Worm (Caenorhabditis elegans) whole organism, L3 larva: ENCODE measurements around the gene K08D10.13.
A peak's percentile ranks its signal among the peaks of the same experiment; 100 is the strongest.
"Not testable (repeated sequence)": the region's sequence is repeated elsewhere in the genome, so short reads cannot be mapped to it uniquely, and the experiment has no call there.

Source experiments
- ZK546.5 ChIP-seq: sonication (generic microtip); optimal IDR thresholded peaks from 2 replicates; lab custom pipeline; 2017; ENCODE audit warnings: missing biosample characterization, missing genetic modification characterization
- ama-1 ChIP-seq: fragments of 150-350 bp; optimal IDR thresholded peaks from 2 replicates; lab custom pipeline; 2018
- ceh-28 ChIP-seq: fragments of 150-350 bp; optimal IDR thresholded peaks from 2 replicates; lab custom pipeline; 2014; ENCODE audit warnings: missing biosample characterization, missing genetic modification reagents, missing genetic modification characterization
- egl-5 ChIP-seq: fragments of 150-350 bp; optimal IDR thresholded peaks from 2 replicates; lab custom pipeline; 2017; ENCODE audit warnings: missing biosample characterization, missing genetic modification reagents, missing genetic modification characterization, inconsistent platforms
- elt-1 ChIP-seq: fragments of 150-350 bp; optimal IDR thresholded peaks from 2 replicates; lab custom pipeline; 2014; ENCODE audit warnings: missing biosample characterization, missing genetic modification characterization
- elt-2 ChIP-seq: sonication (generic microtip); optimal IDR thresholded peaks from 2 replicates; lab custom pipeline; 2016; ENCODE audit warnings: missing genetic modification reagents, mild to moderate bottlenecking, missing genetic modification characterization, missing compliant biosample characterization
- elt-3 ChIP-seq, 3 experiments: fragments of 150-350 bp in 1 of 3; sonication (generic microtip) in 2 of 3; optimal IDR thresholded peaks; 2 replicates in 2 of 3; 4 replicates in 1 of 3; lab custom pipeline; 2014 to 2017; ENCODE audit warnings: missing biosample characterization in 3 of 3, missing genetic modification characterization in 3 of 3
- eor-1 ChIP-seq, 2 experiments: fragments of 150-350 bp; optimal IDR thresholded peaks; 2 replicates each; lab custom pipeline; 2014 to 2018; ENCODE audit warnings: missing biosample characterization in 2 of 2, missing genetic modification characterization in 2 of 2
- fkh-2 ChIP-seq: fragments of 150-350 bp; optimal IDR thresholded peaks from 2 replicates; lab custom pipeline; 2014; ENCODE audit warnings: missing biosample characterization, missing genetic modification reagents, missing genetic modification characterization
- fos-1 ChIP-seq: fragments of 150-350 bp; optimal IDR thresholded peaks from 2 replicates; lab custom pipeline; 2014; ENCODE audit warnings: missing biosample characterization, missing genetic modification characterization
- jun-1 ChIP-seq: fragments of 150-350 bp; optimal IDR thresholded peaks from 2 replicates; lab custom pipeline; 2014; ENCODE audit warnings: missing biosample characterization, missing genetic modification reagents, missing genetic modification characterization
- lin-15B ChIP-seq: fragments of 150-350 bp; optimal IDR thresholded peaks from 2 replicates; lab custom pipeline; 2014; ENCODE audit warnings: missing biosample characterization, missing genetic modification characterization
- lin-39 ChIP-seq: fragments of 150-350 bp; optimal IDR thresholded peaks from 2 replicates; lab custom pipeline; 2018; ENCODE audit warnings: missing biosample characterization, missing genetic modification reagents, missing genetic modification characterization
- nfya-1 ChIP-seq: sonication (generic microtip); optimal IDR thresholded peaks from 2 replicates; lab custom pipeline; 2017; ENCODE audit warnings: missing genetic modification characterization, mild to moderate bottlenecking, missing compliant biosample characterization, antibody characterized with exemption, moderate library complexity; ENCODE audit not compliant: insufficient read depth
- nhr-11 ChIP-seq: fragments of 150-350 bp; optimal IDR thresholded peaks from 2 replicates; lab custom pipeline; 2014; ENCODE audit warnings: missing biosample characterization, missing genetic modification characterization
- nhr-12 ChIP-seq: fragments of 150-350 bp; optimal IDR thresholded peaks from 2 replicates; lab custom pipeline; 2014; ENCODE audit warnings: missing biosample characterization, missing genetic modification characterization
- nhr-23 ChIP-seq: fragments of 150-350 bp; optimal IDR thresholded peaks from 2 replicates; lab custom pipeline; 2014; ENCODE audit warnings: missing biosample characterization, missing genetic modification reagents, missing genetic modification characterization
- nhr-25 ChIP-seq: sonication (generic microtip); optimal IDR thresholded peaks from 2 replicates; lab custom pipeline; 2017; ENCODE audit warnings: missing biosample characterization, missing genetic modification characterization
- nhr-28 ChIP-seq: fragments of 150-350 bp; optimal IDR thresholded peaks from 2 replicates; lab custom pipeline; 2014; ENCODE audit warnings: missing biosample characterization, missing genetic modification characterization
- nhr-43 ChIP-seq: sonication (generic microtip); optimal IDR thresholded peaks from 2 replicates; lab custom pipeline; 2016; ENCODE audit warnings: mild to moderate bottlenecking, missing genetic modification characterization, missing compliant biosample characterization; ENCODE audit not compliant: poor library complexity, severe bottlenecking
- nhr-67 ChIP-seq: fragments of 150-350 bp; optimal IDR thresholded peaks from 2 replicates; lab custom pipeline; 2014; ENCODE audit warnings: missing biosample characterization, missing genetic modification characterization
- nhr-77 ChIP-seq: fragments of 150-350 bp; optimal IDR thresholded peaks from 2 replicates; lab custom pipeline; 2014; ENCODE audit warnings: missing biosample characterization, missing genetic modification characterization
- pha-4 ChIP-seq: fragments of 150-350 bp; optimal IDR thresholded peaks from 2 replicates; lab custom pipeline; 2014; ENCODE audit warnings: missing biosample characterization, missing genetic modification reagents, missing genetic modification characterization
- pqm-1 ChIP-seq: fragments of 150-350 bp; optimal IDR thresholded peaks from 2 replicates; lab custom pipeline; 2017; ENCODE audit warnings: missing biosample characterization, missing genetic modification characterization, inconsistent platforms
- sea-2 ChIP-seq: fragments of 150-350 bp; sonication (generic microtip); optimal IDR thresholded peaks from 4 replicates; lab custom pipeline; 2014; ENCODE audit warnings: missing biosample characterization, missing genetic modification reagents, missing genetic modification characterization
- skn-1 ChIP-seq: fragments of 150-350 bp; optimal IDR thresholded peaks from 2 replicates; lab custom pipeline; 2014; ENCODE audit warnings: missing biosample characterization, missing genetic modification characterization
- snpc-4 ChIP-seq: fragments of 150-350 bp; optimal IDR thresholded peaks from 2 replicates; lab custom pipeline; 2014; ENCODE audit warnings: missing biosample characterization, missing genetic modification characterization
- tbx-2 ChIP-seq: sonication (generic microtip); optimal IDR thresholded peaks from 2 replicates; lab custom pipeline; 2016; ENCODE audit warnings: mild to moderate bottlenecking, missing genetic modification characterization, missing compliant biosample characterization
- ztf-4 ChIP-seq: fragments of 150-350 bp; optimal IDR thresholded peaks from 2 replicates; lab custom pipeline; 2014; ENCODE audit warnings: missing biosample characterization, missing genetic modification characterization

K08D10.13 gene

DNA sequence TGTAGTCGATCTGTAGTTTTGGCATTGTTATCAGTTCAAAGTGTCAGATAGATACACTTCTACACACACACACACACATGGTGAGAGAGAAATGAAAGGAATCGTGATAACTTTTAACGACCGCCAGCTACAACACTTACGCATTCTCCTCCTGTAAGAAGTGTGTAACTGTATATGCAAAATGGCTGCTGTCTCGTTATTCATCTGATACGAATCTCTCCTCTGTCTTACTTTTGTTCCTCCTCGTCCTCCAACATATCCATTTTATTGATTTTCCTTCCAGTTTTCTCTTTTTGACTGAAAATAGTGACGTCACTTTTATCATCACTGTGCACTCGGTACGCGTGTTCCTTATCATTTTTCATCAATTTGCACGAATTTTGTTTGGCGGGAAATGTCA lies 41.4 kb upstream of the K08D10.13 start:
- peak; percentile 83 for TF ChIP-seq elt-2 (tag; lab: Kevin White, UChicago)
- TF ChIP-seq nhr-25, result peak; percentile 7
- TF ChIP-seq pqm-1 (tag; lab: Kevin White, UChicago), result peak; percentile 74
- peak; percentile 19 for TF ChIP-seq skn-1 (tag; lab: Kevin White, UChicago)
- TF ChIP-seq nhr-23 (tag; lab: Kevin White, UChicago), result no peak
- TF ChIP-seq, all 47 proteins: peak for 4

DNA sequence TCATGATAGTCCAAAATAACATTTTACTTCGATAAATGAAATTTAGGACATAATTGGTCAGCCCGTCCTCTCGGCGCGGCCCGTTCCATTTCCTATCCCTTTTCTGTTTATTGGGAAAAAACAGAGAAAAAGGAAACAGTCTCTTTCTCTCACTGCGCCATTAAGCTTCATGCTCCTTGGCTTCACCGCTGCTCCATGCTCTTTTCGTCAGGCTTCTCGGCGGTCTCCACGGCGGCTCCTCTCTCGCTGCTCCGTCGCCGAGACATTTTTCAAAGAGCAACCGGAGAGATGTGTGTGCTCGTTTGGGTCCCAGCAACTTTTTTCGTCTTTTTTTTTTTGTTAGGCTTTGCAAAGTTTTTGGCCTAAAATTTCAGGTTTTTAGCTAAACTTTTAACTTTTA lies 39.5 kb upstream of the K08D10.13 start:
- TF ChIP-seq lin-15B (peak; percentile 15), eor-1 (tag; optimal IDR thresholded peaks at IDR 0.05; lab: Kevin White, UChicago) (no peak), tbx-2 (tag; lab: Kevin White, UChicago) (no peak), lin-39 (tag; lab: Kevin White, UChicago) (peak; percentile 34), snpc-4 (tag; lab: Kevin White, UChicago) (no peak), sea-2 (GFP tag; lab: Kevin White, UChicago) (no peak), nhr-67 (no peak), nfya-1 (tag; lab: Kevin White, UChicago) (peak; percentile 37), elt-2 (tag; lab: Kevin White, UChicago) (no peak), nhr-11 (tag; lab: Kevin White, UChicago) (no peak), pha-4 (tag; lab: Kevin White, UChicago) (no peak)

ce11 chrIV:4209084-4209483 lies 37.7 kb upstream of the K08D10.13 start:
- no peak for TF ChIP-seq nhr-67
- TF ChIP-seq pha-4 (tag; lab: Kevin White, UChicago), result peak; percentile 98

- TF ChIP-seq nhr-11 (tag; lab: Kevin White, UChicago) (no peak), nfya-1 (tag; lab: Kevin White, UChicago) (no peak), nhr-43 (tag; lab: Kevin White, UChicago) (no peak), fos-1 (tag; lab: Kevin White, UChicago) (no peak), elt-1 (no peak), nhr-28 (tag; lab: Kevin White, UChicago) (no peak), elt-3 (tag; optimal IDR thresholded peaks at IDR 0.05; lab: Kevin White, UChicago) (no peak), fkh-2 (no peak), ztf-4 (tag; lab: Kevin White, UChicago) (no peak), ama-1 (lab: Kevin White, UChicago) (no peak), nhr-77 (tag; lab: Kevin White, UChicago) (no peak), pha-4 (tag; lab: Kevin White, UChicago) (no peak), sea-2 (GFP tag; lab: Kevin White, UChicago) (no peak), skn-1 (tag; lab: Kevin White, UChicago) (no peak), ZK546.5 (no peak), ceh-28 (tag; lab: Kevin White, UChicago) (no peak)
Measured at ce11 chrIV:4207088-4207487, 35.7 kb upstream of the K08D10.13 start, which contains the start of gene osgn-1. Gene osgn-1 (plus strand): TSS chrIV:4207388.

- TF ChIP-seq nhr-23 (tag; lab: Kevin White, UChicago) (no peak), nhr-12 (tag; lab: Kevin White, UChicago) (no peak), jun-1 (no peak), egl-5 (no peak), sea-2 (GFP tag; lab: Kevin White, UChicago) (no peak), fos-1 (tag; lab: Kevin White, UChicago) (no peak), elt-3 (tag; optimal IDR thresholded peaks at IDR 0.05; lab: Kevin White, UChicago) (no peak)
- TF ChIP-seq, all 47 proteins: peak for 0
Measured at ce11 chrIV:4204275-4204674, 32.9 kb upstream of the K08D10.13 start, which contains the start of gene pax-2. Gene pax-2 (minus strand): TSS chrIV:4204375.

DNA sequence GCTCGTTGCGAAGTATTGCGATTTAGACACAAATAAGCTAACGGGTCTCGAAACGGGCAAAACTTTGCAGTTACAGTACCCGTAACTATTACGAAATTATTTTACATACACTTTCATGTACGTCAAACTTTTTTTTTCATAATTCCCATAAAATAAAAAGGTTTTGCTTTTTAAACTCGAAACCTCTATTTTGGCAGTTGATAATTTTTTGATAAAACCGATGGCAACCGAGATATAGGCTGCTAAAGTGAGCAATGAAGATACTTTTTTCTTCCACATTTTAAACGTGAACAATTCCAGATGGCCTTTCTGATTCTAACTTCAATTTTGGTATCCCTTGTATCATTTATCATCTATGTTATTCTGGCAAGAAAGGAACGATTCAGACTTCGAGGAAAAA lies 25.8 kb upstream of the K08D10.13 start, which contains the start of gene cyp-25A6:
cyp-25A6 (plus strand) TSS at position 301 of the 400 bp plus-strand sequence.
- not testable (repeated sequence) for TF ChIP-seq elt-3 (tag; optimal IDR thresholded peaks at IDR 0.05; lab: Kevin White, UChicago); tbx-2 (tag; lab: Kevin White, UChicago); fkh-2
